Fruit fly (Drosophila melanogaster): ENCODE results near the gene CG2991.

Gene CG2991

dm6 chr2L:2908440-2909154 lies 51.6 kb downstream of the CG2991 start (continued):
- TF ChIP-seq spab (GFP tag; optimal IDR thresholded peaks at IDR 0.05) (peak; percentile 13), svp (GFP tag) (no peak), Hr38 (GFP tag; optimal IDR thresholded peaks at IDR 0.05) (no peak), CG6854 (GFP tag; optimal IDR thresholded peaks at IDR 0.05) (peak; percentile 71), CG31627 (GFP tag; optimal IDR thresholded peaks at IDR 0.05) (no peak), vri (GFP tag; optimal IDR thresholded peaks at IDR 0.05) (peak; percentile 84), Eip93F (GFP tag; optimal IDR thresholded peaks at IDR 0.05) (peak; percentile 43), Sox14 (GFP tag; optimal IDR thresholded peaks at IDR 0.05) (peak; percentile 11), CG6163 (GFP tag; IDR thresholded peaks at IDR 0.05) (peak; percentile 45; the same call in 1 of the 3 replicates)

DNA sequence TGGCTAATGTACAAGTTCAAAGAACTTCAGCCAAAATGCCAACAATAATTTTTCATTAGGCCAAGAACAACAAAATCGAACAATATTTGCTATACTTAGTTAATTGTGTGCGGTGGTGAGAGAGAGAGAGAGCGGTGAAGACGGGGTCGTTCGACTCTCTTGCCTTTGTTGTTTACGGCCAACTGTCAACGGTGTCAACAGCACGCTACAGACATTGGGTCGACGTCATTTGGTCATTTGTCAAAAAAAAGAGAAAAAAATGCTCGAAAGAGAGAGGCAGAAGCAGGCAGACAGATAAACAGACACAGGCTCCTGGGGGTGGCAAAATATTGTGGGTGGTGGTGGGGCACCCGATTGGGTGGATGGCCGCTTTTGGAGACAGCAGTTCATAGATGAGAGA lies 52.5 kb downstream of the CG2991 start:
- TF ChIP-seq acj6 (GFP tag; optimal IDR thresholded peaks at IDR 0.05) (no peak), Eip78C (GFP tag) (peak; percentile 30), vri (GFP tag; optimal IDR thresholded peaks at IDR 0.05) (peak; percentile 12), Eip93F (GFP tag; optimal IDR thresholded peaks at IDR 0.05) (no peak), lz (GFP tag; optimal IDR thresholded peaks at IDR 0.05) (no peak), fkh (GFP tag; optimal IDR thresholded peaks at IDR 0.05) (peak; percentile 71)

- TF ChIP-seq CG8319 (GFP tag; optimal IDR thresholded peaks at IDR 0.05) (no peak), dac (GFP tag; optimal IDR thresholded peaks at IDR 0.05) (no peak), vri (GFP tag; optimal IDR thresholded peaks at IDR 0.05) (no peak), Eip75B (GFP tag; optimal IDR thresholded peaks at IDR 0.05) (no peak), Hr39 (GFP tag; optimal IDR thresholded peaks at IDR 0.05) (no peak), fd85E (GFP tag; optimal IDR thresholded peaks at IDR 0.05) (no peak), Smox (GFP tag; optimal IDR thresholded peaks at IDR 0.05) (no peak), net (GFP tag; optimal IDR thresholded peaks at IDR 0.05) (no peak), CG11762 (GFP tag; optimal IDR thresholded peaks at IDR 0.05; ENCODE audit: insufficient read depth) (no peak), CG6163 (GFP tag; IDR thresholded peaks at IDR 0.05) (no peak), Sox15 (GFP tag; optimal IDR thresholded peaks at IDR 0.05) (no peak)
Observed at dm6 chr2L:2910957-2911356, 54.0 kb downstream of the CG2991 start.
